Worm (Caenorhabditis elegans) whole organism, late embryonic: ENCODE results near the gene T04F3.3.

Experiments
- T23F11.4 ChIP-seq: fragments of 200-800 bp; sonication (Bioruptor generic); optimal IDR thresholded peaks from 2 replicates; lab custom pipeline; 2018; ENCODE audit warnings: mild to moderate bottlenecking, missing genetic modification characterization, missing compliant biosample characterization
- ama-1 ChIP-seq: fragments of 150-350 bp; optimal IDR thresholded peaks from 2 replicates; lab custom pipeline; 2014
- ceh-48 ChIP-seq: sonication (generic microtip); optimal IDR thresholded peaks from 2 replicates; lab custom pipeline; 2016; ENCODE audit warnings: missing genetic modification characterization, inconsistent platforms, missing compliant biosample characterization
- ets-4 ChIP-seq: sonication (generic microtip); optimal IDR thresholded peaks from 2 replicates; lab custom pipeline; 2016; ENCODE audit warnings: missing genetic modification characterization, missing compliant biosample characterization
- eyg-1 ChIP-seq: sonication (generic microtip); optimal IDR thresholded peaks from 2 replicates; lab custom pipeline; 2016; ENCODE audit warnings: missing genotype, missing genetic modification characterization, missing compliant biosample characterization
- fkh-10 ChIP-seq: fragments of 150-350 bp; optimal IDR thresholded peaks from 2 replicates; lab custom pipeline; 2014; ENCODE audit warnings: missing biosample characterization, missing genetic modification reagents, missing genetic modification characterization
- hlh-8 ChIP-seq: sonication (generic microtip); optimal IDR thresholded peaks from 2 replicates; lab custom pipeline; 2016; ENCODE audit warnings: missing genotype, missing genetic modification characterization, missing compliant biosample characterization
- nhr-11 ChIP-seq: fragments of 150-350 bp; optimal IDR thresholded peaks from 2 replicates; lab custom pipeline; 2014; ENCODE audit warnings: missing biosample characterization, missing genetic modification characterization
- pag-3 ChIP-seq: sonication (generic microtip); optimal IDR thresholded peaks from 2 replicates; lab custom pipeline; 2016; ENCODE audit warnings: missing compliant biosample characterization, missing genetic modification characterization, borderline replicate concordance
- pha-4 ChIP-seq: fragments of 150-350 bp; optimal IDR thresholded peaks from 2 replicates; lab custom pipeline; 2018; ENCODE audit warnings: missing biosample characterization, missing genetic modification reagents, missing genetic modification characterization
- sox-2 ChIP-seq: fragments of 200-800 bp; sonication (Bioruptor generic); IDR thresholded peaks from 2 replicates; pipeline ENCODE4 v1.3.6; 2022; ENCODE audit warnings: missing genetic modification reagents, missing genetic modification characterization, missing compliant biosample characterization
- sox-4 ChIP-seq: sonication (generic microtip); optimal IDR thresholded peaks from 2 replicates; lab custom pipeline; 2017; ENCODE audit warnings: mild to moderate bottlenecking, missing genetic modification characterization, inconsistent platforms, missing compliant biosample characterization
- tbx-7 ChIP-seq: sonication (generic microtip); optimal IDR thresholded peaks from 2 replicates; lab custom pipeline; 2016; ENCODE audit warnings: missing genotype, missing genetic modification characterization, missing compliant biosample characterization
- unc-55 ChIP-seq: sonication (generic microtip); optimal IDR thresholded peaks from 2 replicates; lab custom pipeline; 2017; ENCODE audit warnings: missing biosample characterization, missing genetic modification reagents, missing genetic modification characterization

ce11 chrV:11789474-11789873 lies 30.7 kb downstream of the T04F3.3 start, which contains the start of gene D2023.1:
- TF ChIP-seq tbx-7 (tag; lab: Kevin White, UChicago), result no peak
- no peak for TF ChIP-seq T23F11.4
- TF ChIP-seq fkh-10 (GFP tag; lab: Kevin White, UChicago), result no peak
- TF ChIP-seq ceh-48, result no peak
- no peak for TF ChIP-seq pha-4 (tag; lab: Kevin White, UChicago)
- TF ChIP-seq ama-1 (lab: Kevin White, UChicago), result no peak
- TF ChIP-seq unc-55 (GFP tag; lab: Kevin White, UChicago), result no peak
- no peak for TF ChIP-seq nhr-11 (tag; lab: Kevin White, UChicago)
- no peak for TF ChIP-seq sox-2 (GFP tag; lab: Robert Waterston, UW)
- TF ChIP-seq pag-3 (tag; lab: Kevin White, UChicago), result no peak
- TF ChIP-seq eyg-1 (tag; lab: Kevin White, UChicago), result no peak
- TF ChIP-seq ets-4 (tag; lab: Kevin White, UChicago), result no peak
- no peak for TF ChIP-seq hlh-8 (tag; lab: Kevin White, UChicago)
- TF ChIP-seq sox-4 (tag; lab: Kevin White, UChicago), result no peak
